Worm (Caenorhabditis elegans): ENCODE measurements around the gene F59B2.13.
A peak's percentile ranks its signal among the peaks of the same experiment; 100 is the strongest.

The F59B2.13 gene

ce11 chrIII:8974835-8975234 lies 52.0 kb downstream of the F59B2.13 start:
- TF ChIP-seq snu-23 (GFP tag; optimal IDR thresholded peaks at IDR 0.05) (no peak), nhr-71 (tag; optimal IDR thresholded peaks at IDR 0.05) (peak; percentile 19), blmp-1 (tag; optimal IDR thresholded peaks at IDR 0.05) (peak; percentile 28), fos-1 (tag; optimal IDR thresholded peaks at IDR 0.05) (no peak)
